Worm (Caenorhabditis elegans): Measurements from ENCODE around the gene F16G10.1.

ce11 chrII:2374973-2375372, 29.1 kb upstream of the F16G10.1 start, which contains the start of gene F16G10.2:
- no peak for TF ChIP-seq him-1 (tag; optimal IDR thresholded peaks at IDR 0.05)
- no peak for TF ChIP-seq dao-5 (tag; optimal IDR thresholded peaks at IDR 0.05)
- no peak for TF ChIP-seq W03F9.2 (tag; optimal IDR thresholded peaks at IDR 0.05)
